Fruit fly (Drosophila melanogaster) S2 (cell line): ENCODE data around the gene Rrp45.

ENCODE experiments used
- CG8478 ChIP-seq: fragments of >200 bp; optimal IDR thresholded peaks from 2 replicates; lab custom pipeline; 2018
- CTCF ChIP-seq, 2 experiments: fragments of >200 bp; optimal IDR thresholded peaks; 2 replicates each; lab custom pipeline; 2018

Rrp45 gene

DNA sequence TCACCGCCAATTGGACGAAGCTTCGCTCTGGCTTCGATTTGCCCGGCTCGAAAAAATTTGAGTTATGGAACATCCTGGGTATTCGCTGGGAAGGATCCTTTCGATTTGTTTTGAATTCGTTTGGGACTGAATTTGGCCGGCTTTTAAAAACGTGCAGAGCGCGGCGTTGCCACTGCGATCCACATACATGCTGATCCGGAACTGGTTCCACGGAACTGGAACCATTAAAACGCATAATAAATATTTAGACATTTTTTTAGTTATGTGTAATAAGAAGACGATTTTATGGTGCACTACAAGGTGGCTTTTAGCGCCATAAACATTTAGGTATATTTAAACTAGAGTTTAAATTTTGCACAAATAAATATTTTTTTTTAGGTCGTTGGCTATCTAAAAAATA is at the start of gene Rrp45:
Gene Rrp45, minus strand, starts transcription at position 209 of the 400 bp plus-strand sequence.
- no peak for TF ChIP-seq CG8478 (lab: Kevin White, UChicago)
- TF ChIP-seq CTCF (optimal IDR thresholded peaks at IDR 0.05; lab: Kevin White, UChicago), result no peak

DNA sequence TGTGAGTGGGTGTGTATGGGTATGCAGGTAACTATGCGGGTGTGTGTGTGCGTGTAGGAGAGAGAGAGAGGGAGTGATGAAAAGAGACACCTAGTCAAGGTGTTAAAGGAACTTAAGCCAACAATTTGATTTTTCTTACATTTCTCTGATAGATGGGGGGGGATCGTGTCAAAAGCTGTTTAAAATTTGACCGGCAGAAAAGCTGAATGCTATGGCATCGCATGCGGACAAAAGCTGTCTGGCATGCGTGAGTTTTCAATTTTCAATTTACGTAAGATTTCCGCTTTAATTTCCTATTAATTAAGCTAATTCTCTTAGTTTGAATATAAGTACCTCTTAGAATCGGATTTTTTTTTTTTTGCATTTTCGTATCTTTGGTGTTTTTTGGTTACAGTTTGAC is 48.8 kb upstream of the Rrp45 start:
- TF ChIP-seq CG8478 (lab: Kevin White, UChicago) (no peak), CTCF (optimal IDR thresholded peaks at IDR 0.05; lab: Kevin White, UChicago) (peak in 1 of 2 experiments; percentile 9)

DNA sequence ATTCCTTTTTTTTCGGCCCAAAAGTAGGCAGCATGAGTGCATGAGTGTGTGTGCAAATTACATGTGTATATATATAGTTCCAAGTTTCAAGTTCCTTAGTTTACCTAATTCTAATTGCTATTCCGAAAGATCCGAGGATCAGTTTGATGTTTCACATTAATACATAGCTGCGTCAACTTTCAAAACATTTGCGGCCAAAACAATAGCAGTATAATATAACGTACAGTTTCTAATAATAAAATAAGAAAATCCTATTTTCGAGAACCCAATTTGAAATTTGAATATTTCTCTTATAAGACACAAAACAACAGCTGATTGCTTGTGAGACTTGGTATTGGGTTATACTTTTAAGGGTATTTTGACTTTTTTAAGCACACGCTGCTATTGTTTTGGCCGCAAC is 48.0 kb upstream of the Rrp45 start:
- TF ChIP-seq CG8478 (lab: Kevin White, UChicago) (no peak), CTCF (optimal IDR thresholded peaks at IDR 0.05; lab: Kevin White, UChicago) (no peak)

DNA sequence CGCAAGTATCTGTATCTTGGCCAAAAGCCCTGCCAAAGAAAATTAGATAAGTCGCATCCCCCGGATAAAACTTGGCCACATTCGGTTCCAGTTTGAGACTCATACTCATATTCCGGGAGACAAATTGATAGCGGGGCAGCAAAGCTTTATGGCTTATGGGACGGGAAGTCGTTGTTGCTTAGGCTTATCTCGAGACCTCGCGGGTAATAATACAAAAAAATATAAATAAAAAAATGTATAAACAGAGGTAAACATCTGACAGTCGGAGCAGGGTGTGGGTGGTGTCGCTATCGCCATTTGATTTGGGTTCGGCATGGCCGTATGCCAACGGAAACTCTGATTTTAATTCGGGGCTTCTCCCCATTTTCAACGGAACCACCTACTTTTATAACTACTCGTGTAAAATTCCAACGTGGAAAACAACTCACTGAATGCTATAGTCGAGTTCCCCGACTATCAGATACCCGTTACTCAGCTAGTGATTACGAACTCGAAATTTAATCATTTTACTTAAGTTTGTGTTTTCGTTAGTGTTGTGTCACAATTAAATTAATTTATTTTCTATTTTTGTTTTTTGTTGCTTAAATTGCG is 46.6 kb upstream of the Rrp45 start:
- TF ChIP-seq CG8478 (lab: Kevin White, UChicago), result no peak
- TF ChIP-seq CTCF (optimal IDR thresholded peaks at IDR 0.05; lab: Kevin White, UChicago), result no peak

DNA sequence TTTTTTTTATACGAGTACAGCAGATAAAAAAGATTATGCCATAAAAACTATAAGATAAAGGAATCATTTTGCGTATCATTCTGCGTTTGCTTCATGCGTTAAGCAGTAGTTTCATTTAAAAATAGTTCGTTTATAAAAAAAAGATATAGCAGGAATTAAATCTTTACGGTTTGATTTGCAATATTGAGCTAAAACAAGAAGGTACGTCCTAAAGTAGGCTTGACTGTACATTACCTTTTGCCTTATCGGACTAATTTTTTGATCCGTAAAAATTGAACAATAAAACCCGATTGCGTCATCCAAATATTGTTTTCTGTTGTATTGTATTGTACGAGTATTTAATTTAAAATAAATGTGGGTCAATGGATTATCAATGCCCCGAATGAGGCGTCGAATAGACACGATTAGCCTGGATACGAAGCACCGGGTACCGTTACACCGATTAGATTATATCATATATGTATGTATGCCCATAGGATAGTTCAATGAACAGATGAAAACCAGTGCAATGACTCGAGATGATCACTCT is 45.8 kb upstream of the Rrp45 start:
- TF ChIP-seq CG8478 (lab: Kevin White, UChicago) (no peak), CTCF (optimal IDR thresholded peaks at IDR 0.05; lab: Kevin White, UChicago) (no peak)

DNA sequence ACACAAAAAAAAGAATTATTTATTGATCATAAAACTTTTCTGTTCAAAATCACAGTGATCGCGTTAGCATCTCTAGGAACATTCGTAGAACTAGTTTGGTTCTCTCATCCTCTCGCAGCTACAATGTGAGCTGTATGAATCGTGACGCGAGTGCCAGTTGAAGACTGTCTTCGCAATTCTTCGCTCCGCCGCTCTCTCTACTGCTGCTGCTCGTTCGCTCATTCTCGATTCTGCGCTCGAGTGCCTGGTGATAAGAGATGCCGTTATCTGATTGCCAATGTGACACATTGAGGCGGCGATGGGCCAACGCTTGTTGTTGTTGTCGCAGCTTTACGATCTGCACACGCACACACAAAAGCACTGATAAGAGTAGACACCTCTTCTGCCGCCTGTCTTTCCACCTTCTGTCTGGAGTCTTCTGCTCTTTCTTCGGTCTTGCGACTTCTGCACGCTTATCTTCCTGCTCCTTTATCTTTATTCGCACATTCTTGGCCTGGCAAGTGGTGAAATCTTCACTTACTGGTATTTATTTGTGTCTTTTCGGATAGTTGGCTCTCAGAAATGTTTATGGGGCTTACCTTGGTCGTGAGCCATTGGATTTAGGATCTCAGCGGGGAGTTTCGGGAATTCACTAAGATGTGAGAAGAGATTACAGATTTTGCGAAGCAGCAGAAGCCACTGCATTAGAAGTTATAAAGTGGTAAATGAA is 45.2 kb upstream of the Rrp45 start:
- no peak for TF ChIP-seq CTCF (optimal IDR thresholded peaks at IDR 0.05; lab: Kevin White, UChicago)
- TF ChIP-seq CG8478 (lab: Kevin White, UChicago), result no peak

DNA sequence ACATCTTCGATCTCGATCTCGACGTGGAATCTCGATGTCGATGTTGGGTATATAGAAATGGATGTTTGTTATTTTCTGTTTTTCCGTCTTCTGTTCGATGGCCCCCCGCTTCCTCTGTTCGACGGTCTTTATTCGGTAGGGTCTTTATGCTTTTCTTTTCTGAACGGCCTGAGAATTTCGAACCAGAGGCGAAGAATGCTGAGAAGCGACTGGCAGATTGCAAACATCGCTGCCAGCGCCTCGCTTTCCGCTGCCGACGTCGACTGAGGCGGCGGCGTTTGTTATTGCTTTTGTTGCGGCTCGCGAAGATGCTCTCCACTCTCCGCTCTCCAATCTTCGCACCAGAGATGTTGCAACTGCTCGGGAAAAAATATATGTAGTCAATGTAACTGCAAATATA is 44.2 kb upstream of the Rrp45 start, which contains the start of the genes CG13004 and CG46306:
Gene CG13004, minus strand, starts transcription at position 217 of the 400 bp plus-strand sequence.
Gene CG46306, minus strand, starts transcription at position 217 of the 400 bp plus-strand sequence.
- no peak for TF ChIP-seq CTCF (optimal IDR thresholded peaks at IDR 0.05; lab: Kevin White, UChicago)
- no peak for TF ChIP-seq CG8478 (lab: Kevin White, UChicago)

DNA sequence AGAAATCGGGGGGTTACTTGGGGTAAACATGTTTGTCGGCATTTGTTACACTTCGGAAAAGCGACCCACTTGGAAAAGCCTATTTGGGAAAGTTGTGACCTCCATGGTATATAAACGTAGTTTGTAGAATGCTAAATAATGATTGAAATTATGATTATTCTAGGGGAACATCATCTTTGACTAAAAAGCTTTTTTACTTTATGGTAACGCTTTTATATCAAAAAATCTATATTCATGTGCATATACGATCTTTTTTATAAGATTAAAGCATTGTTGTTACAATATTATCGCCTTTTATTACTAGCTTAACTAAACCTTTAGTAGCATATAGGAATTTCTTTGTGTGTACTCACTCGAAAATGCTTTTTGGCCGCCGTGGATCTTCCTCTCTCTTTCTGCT is 43.2 kb upstream of the Rrp45 start:
- TF ChIP-seq CTCF (optimal IDR thresholded peaks at IDR 0.05; lab: Kevin White, UChicago), result no peak
- TF ChIP-seq CG8478 (lab: Kevin White, UChicago), result no peak

DNA sequence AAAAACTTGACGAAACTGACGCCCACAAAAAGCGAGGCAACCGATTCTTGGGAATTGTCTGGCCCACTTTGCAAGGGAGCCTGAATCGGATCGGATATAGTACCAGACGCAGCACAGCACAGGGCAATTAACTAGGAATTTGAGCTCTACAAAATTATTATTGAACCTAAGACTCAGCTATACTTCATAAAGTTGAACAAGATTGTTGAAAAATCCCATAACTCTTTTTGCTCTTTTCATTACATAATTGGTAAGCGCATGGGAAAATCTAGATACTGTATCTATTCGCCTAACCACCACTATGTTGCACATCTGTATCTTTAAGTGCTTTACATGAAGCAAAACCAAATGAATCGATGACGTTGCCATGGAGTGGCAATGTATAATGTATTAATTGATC is 42.0 kb upstream of the Rrp45 start:
- no peak for TF ChIP-seq CTCF (optimal IDR thresholded peaks at IDR 0.05; lab: Kevin White, UChicago)

DNA sequence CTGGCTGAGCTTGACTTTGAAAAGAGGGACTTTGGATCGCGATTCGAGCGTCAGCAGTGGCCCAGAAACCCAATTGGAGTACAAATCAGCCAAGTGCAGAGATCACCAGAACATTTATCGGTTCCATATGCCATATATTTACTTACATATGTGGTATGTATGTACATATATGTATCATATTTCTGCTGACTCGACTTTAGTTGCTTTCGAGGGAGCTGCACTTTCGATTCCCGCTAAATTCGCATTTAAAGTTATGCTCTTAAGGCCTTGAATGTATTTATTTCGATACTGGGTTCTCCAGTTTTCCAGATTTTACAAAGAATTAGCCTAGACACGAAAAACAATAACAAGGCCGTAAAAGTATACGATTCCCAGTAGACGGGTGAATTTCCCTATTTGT is 40.8 kb upstream of the Rrp45 start:
- TF ChIP-seq CG8478 (lab: Kevin White, UChicago) (no peak), CTCF (optimal IDR thresholded peaks at IDR 0.05; lab: Kevin White, UChicago) (no peak)

DNA sequence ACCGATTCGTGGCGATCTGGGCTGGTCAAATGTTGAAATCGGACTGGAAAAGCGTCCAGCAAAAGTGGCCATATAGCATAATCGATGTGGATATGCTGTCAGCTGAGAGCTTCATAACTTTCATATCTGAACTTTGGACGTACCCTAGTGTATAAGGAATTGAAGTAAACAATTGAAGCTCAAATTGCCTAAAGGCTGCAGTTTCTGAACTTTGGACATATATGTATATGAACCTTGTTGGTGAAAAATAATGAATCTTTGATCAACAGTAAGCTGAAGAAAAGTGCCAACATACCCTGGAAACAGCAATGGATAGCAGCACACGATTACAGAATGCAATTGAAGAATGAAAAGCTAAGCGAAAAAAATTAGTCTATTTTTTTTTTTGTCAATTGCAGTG is 39.0 kb upstream of the Rrp45 start:
- TF ChIP-seq CG8478 (lab: Kevin White, UChicago), result no peak
- no peak for TF ChIP-seq CTCF (optimal IDR thresholded peaks at IDR 0.05; lab: Kevin White, UChicago)

DNA sequence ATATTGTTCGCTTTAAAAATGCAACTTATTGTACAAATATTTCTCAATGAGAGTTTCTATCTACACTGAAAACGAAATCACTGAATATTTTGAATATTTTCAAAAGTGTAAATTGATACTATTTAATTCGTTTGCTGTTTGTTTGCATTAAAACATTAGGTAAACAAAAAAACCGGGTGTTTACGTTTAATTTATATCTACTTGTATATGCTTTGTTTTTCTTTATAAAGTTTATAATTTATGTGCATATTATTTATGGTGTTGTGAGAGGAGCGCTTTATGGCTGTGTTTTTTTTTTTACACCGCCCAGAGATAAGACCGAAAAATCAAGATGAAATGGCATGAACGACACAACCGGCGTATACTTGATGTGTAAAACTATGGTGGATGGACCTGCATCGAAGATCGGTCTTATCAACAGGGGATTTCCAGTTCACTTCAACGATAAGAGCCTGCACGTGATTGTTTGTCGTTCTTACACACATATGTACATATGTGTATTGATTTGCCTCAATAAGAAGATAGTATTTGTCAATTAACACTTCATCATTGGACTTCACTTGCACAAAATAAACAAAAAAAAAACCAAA is 38.5 kb upstream of the Rrp45 start:
- TF ChIP-seq CG8478 (lab: Kevin White, UChicago) (no peak), CTCF (optimal IDR thresholded peaks at IDR 0.05; lab: Kevin White, UChicago) (no peak)

DNA sequence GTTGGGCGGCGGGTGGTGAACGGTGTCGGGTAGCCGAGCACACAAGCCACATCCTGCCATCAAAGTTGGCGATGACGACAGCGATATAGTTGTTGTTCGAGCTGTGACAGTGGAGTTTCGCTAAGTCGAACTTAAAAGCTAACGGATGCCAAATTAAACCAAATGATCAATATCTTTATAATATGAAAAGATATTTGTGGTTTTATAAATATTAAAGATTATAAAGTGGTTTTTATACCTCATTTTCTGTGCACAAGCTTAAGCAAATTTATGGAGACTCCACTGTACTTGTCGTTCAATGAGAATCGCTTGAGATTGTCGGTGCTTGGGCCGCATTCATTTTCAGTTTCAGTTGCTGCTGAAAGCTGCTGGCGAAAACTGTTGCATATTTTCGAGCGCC is 31.0 kb upstream of the Rrp45 start:
- TF ChIP-seq CG8478 (lab: Kevin White, UChicago) (no peak), CTCF (optimal IDR thresholded peaks at IDR 0.05; lab: Kevin White, UChicago) (no peak)

DNA sequence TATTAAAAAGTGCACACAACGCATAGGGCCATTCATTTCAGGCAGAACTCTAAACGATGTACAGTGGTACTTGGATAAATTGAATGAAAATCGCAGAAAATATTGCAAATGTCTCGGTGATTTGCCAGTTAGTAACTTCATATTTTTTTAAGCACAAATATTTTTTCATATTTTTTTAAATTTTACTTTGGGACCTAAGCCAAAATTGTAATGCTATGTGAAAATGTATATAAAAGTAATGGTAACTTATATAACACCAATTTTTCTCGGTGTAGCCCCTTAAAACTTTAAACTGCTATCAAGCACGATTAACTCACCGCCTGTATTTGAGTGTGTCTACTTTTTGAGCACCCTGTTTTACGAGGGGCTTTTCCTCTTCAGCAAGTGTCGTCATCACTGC is 30.1 kb upstream of the Rrp45 start:
- no peak for TF ChIP-seq CG8478 (lab: Kevin White, UChicago)
- no peak for TF ChIP-seq CTCF (optimal IDR thresholded peaks at IDR 0.05; lab: Kevin White, UChicago)

DNA sequence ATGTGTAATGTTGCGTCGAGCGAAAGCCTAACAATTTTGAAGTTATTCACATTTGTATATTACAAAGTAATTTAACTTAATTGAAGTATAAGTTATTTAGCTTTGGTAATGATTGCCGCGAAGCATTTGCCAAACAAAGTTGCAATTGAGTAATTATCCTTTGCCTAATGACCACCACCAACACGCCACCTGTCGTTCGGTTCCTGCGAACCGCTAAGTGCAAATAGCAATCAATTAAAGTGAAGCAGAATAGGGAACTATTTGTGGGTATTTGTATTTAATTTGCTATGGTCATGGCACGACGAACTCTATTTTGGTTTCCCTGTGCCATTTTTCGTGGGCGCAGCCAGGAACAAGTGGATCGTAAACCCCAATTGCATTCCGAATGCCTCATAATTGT is 29.6 kb upstream of the Rrp45 start:
- TF ChIP-seq CG8478 (lab: Kevin White, UChicago) (no peak), CTCF (optimal IDR thresholded peaks at IDR 0.05; lab: Kevin White, UChicago) (peak; percentile 63 to 69)
